Worm (Caenorhabditis elegans): ENCODE data around the gene gdh-1.

- TF ChIP-seq snu-23 (GFP tag; optimal IDR thresholded peaks at IDR 0.05) (peak; percentile 96), C04F5.9 (tag; optimal IDR thresholded peaks at IDR 0.05) (peak; percentile 79), ceh-63 (GFP tag; optimal IDR thresholded peaks at IDR 0.05) (no peak), blmp-1 (tag; optimal IDR thresholded peaks at IDR 0.05) (peak; percentile 93), nhr-76 (tag; optimal IDR thresholded peaks at IDR 0.05) (no peak), snpc-4 (tag; optimal IDR thresholded peaks at IDR 0.05) (peak; percentile 33), fos-1 (tag; optimal IDR thresholded peaks at IDR 0.05) (peak; percentile 77), lin-13 (GFP tag; optimal IDR thresholded peaks at IDR 0.05) (peak; percentile 72), unc-62 (GFP tag; optimal IDR thresholded peaks at IDR 0.05) (no peak), C34B4.2 (tag; optimal IDR thresholded peaks at IDR 0.05) (no peak), sox-4 (tag; optimal IDR thresholded peaks at IDR 0.05) (peak; percentile 63)
Observed at ce11 chrIV:11956387-11956786, 3.3 kb downstream of the gdh-1 start.

All from whole organism, L1 larva.